Worm (Caenorhabditis elegans) whole organism, late embryonic: Measurements from ENCODE around the gene tsp-14.
A peak's percentile ranks its signal among the peaks of the same experiment; 100 is the strongest.

Source experiments
- K02D7.2 ChIP-seq: sonication (generic microtip); optimal IDR thresholded peaks from 2 replicates; lab custom pipeline; 2017; ENCODE audit warnings: mild to moderate bottlenecking, missing genetic modification characterization, missing compliant biosample characterization
- T23F11.4 ChIP-seq: fragments of 200-800 bp; sonication (Bioruptor generic); optimal IDR thresholded peaks from 2 replicates; lab custom pipeline; 2018; ENCODE audit warnings: mild to moderate bottlenecking, missing genetic modification characterization, missing compliant biosample characterization
- Y22D7AL.16 ChIP-seq: sonication (generic microtip); optimal IDR thresholded peaks from 2 replicates; lab custom pipeline; 2016; ENCODE audit warnings: missing genetic modification characterization, missing compliant biosample characterization
- ama-1 ChIP-seq: fragments of 150-350 bp; optimal IDR thresholded peaks from 2 replicates; lab custom pipeline; 2014
- ceh-14 ChIP-seq: sonication (generic microtip); optimal IDR thresholded peaks from 2 replicates; lab custom pipeline; 2016; ENCODE audit warnings: missing genotype, missing genetic modification characterization, missing compliant biosample characterization
- ceh-19 ChIP-seq: fragments of 200-800 bp; sonication (Bioruptor generic); optimal IDR thresholded peaks from 2 replicates; lab custom pipeline; 2018; ENCODE audit warnings: mild to moderate bottlenecking, missing genetic modification characterization, missing compliant biosample characterization
- ceh-30 ChIP-seq: fragments of 150-350 bp; optimal IDR thresholded peaks from 2 replicates; lab custom pipeline; 2014; ENCODE audit warnings: missing biosample characterization, missing genetic modification characterization
- ceh-31 ChIP-seq: sonication (generic microtip); optimal IDR thresholded peaks from 2 replicates; lab custom pipeline; 2016; ENCODE audit warnings: missing genetic modification characterization, missing compliant biosample characterization
- ceh-34 ChIP-seq: sonication (generic microtip); optimal IDR thresholded peaks from 2 replicates; lab custom pipeline; 2016; ENCODE audit warnings: mild to moderate bottlenecking, missing genetic modification characterization, missing compliant biosample characterization
- ceh-6 ChIP-seq: fragments of 200-800 bp; sonication (Bioruptor generic); optimal IDR thresholded peaks from 2 replicates; lab custom pipeline; 2018; ENCODE audit warnings: mild to moderate bottlenecking, missing genetic modification characterization, missing compliant biosample characterization
- dmd-4 ChIP-seq: sonication (generic microtip); optimal IDR thresholded peaks from 2 replicates; lab custom pipeline; 2016; ENCODE audit warnings: borderline replicate concordance, missing genetic modification characterization, missing compliant biosample characterization
- elt-2 ChIP-seq: sonication (generic microtip); optimal IDR thresholded peaks from 2 replicates; lab custom pipeline; 2016; ENCODE audit warnings: missing genetic modification reagents, missing genetic modification characterization, missing compliant biosample characterization
- elt-4 ChIP-seq: sonication (generic microtip); optimal IDR thresholded peaks from 2 replicates; lab custom pipeline; 2016; ENCODE audit warnings: missing genetic modification characterization, missing compliant biosample characterization
- hlh-15 ChIP-seq: sonication (generic microtip); optimal IDR thresholded peaks from 2 replicates; lab custom pipeline; 2016; ENCODE audit warnings: missing genetic modification characterization, missing compliant biosample characterization
- hlh-8 ChIP-seq: sonication (generic microtip); optimal IDR thresholded peaks from 2 replicates; lab custom pipeline; 2016; ENCODE audit warnings: missing genotype, missing genetic modification characterization, missing compliant biosample characterization
- lim-6 ChIP-seq: sonication (generic microtip); optimal IDR thresholded peaks from 2 replicates; lab custom pipeline; 2016; ENCODE audit warnings: missing genetic modification characterization, missing compliant biosample characterization
- lin-11 ChIP-seq: fragments of 200-800 bp; sonication (Bioruptor generic); optimal IDR thresholded peaks from 2 replicates; lab custom pipeline; 2018; ENCODE audit warnings: mild to moderate bottlenecking, missing genetic modification characterization, missing compliant biosample characterization
- mec-3 ChIP-seq: sonication (generic microtip); optimal IDR thresholded peaks from 2 replicates; lab custom pipeline; 2016; ENCODE audit warnings: borderline replicate concordance, missing genetic modification characterization, missing compliant biosample characterization
- nfya-1 ChIP-seq: sonication (generic microtip); optimal IDR thresholded peaks from 2 replicates; lab custom pipeline; 2017; ENCODE audit warnings: missing genetic modification characterization, mild to moderate bottlenecking, missing compliant biosample characterization, antibody characterized with exemption, moderate library complexity
- nhr-232 ChIP-seq: sonication (generic microtip); optimal IDR thresholded peaks from 2 replicates; lab custom pipeline; 2016; ENCODE audit warnings: missing genetic modification characterization, missing compliant biosample characterization
- pax-1 ChIP-seq: fragments of 150-350 bp; optimal IDR thresholded peaks from 2 replicates; lab custom pipeline; 2014; ENCODE audit warnings: missing biosample characterization, missing genetic modification characterization
- pha-2 ChIP-seq: sonication (generic microtip); optimal IDR thresholded peaks from 2 replicates; lab custom pipeline; 2017; ENCODE audit warnings: mild to moderate bottlenecking, missing genetic modification characterization, missing compliant biosample characterization
- pqm-1 ChIP-seq: sonication (generic microtip); optimal IDR thresholded peaks from 2 replicates; lab custom pipeline; 2016; ENCODE audit warnings: missing genetic modification characterization, missing compliant biosample characterization
- rnt-1 ChIP-seq: sonication (generic microtip); optimal IDR thresholded peaks from 2 replicates; lab custom pipeline; 2016; ENCODE audit warnings: missing genetic modification characterization, missing compliant biosample characterization
- sdc-2 ChIP-seq: sonication (generic microtip); optimal IDR thresholded peaks from 2 replicates; lab custom pipeline; 2016; ENCODE audit warnings: missing genotype, missing genetic modification characterization, missing compliant biosample characterization
- unc-42 ChIP-seq: sonication (generic microtip); optimal IDR thresholded peaks from 2 replicates; lab custom pipeline; 2016; ENCODE audit warnings: missing genotype, missing genetic modification characterization, missing compliant biosample characterization
- unc-55 ChIP-seq: sonication (generic microtip); optimal IDR thresholded peaks from 2 replicates; lab custom pipeline; 2017; ENCODE audit warnings: missing biosample characterization, missing genetic modification reagents, missing genetic modification characterization
- unc-86 ChIP-seq: sonication (generic microtip); optimal IDR thresholded peaks from 2 replicates; lab custom pipeline; 2016; ENCODE audit warnings: missing genetic modification characterization, missing compliant biosample characterization
- zip-5 ChIP-seq: sonication (generic microtip); optimal IDR thresholded peaks from 2 replicates; lab custom pipeline; 2016; ENCODE audit warnings: missing genetic modification characterization, missing compliant biosample characterization

Gene tsp-14

ce11 chrX:4876904-4877303, at the start of gene tsp-14:
tsp-14 (minus strand) TSS chrX:4876965.
- TF ChIP-seq zip-5 (tag; lab: Kevin White, UChicago) (no peak), mec-3 (tag; lab: Kevin White, UChicago) (no peak), lim-6 (no peak), ama-1 (lab: Kevin White, UChicago) (no peak), hlh-15 (no peak), pax-1 (tag; lab: Kevin White, UChicago) (no peak), sdc-2 (tag; lab: Kevin White, UChicago) (no peak), unc-86 (tag; lab: Kevin White, UChicago) (no peak), K02D7.2 (tag; lab: Kevin White, UChicago) (no peak), ceh-31 (tag; lab: Kevin White, UChicago) (no peak), dmd-4 (tag; lab: Kevin White, UChicago) (no peak)

ce11 chrX:4920942-4921540, 44.3 kb upstream of the tsp-14 start, which contains the start of gene K05B2.4:
K05B2.4 (minus strand) TSS chrX:4920992.
- TF ChIP-seq T23F11.4, result no peak
- peak; percentile 24 for TF ChIP-seq elt-2

- no peak for TF ChIP-seq lim-6
- TF ChIP-seq pha-2 (tag; lab: Kevin White, UChicago), result no peak
- TF ChIP-seq ceh-30 (tag; lab: Kevin White, UChicago), result no peak
- no peak for TF ChIP-seq ceh-19
- TF ChIP-seq nhr-232 (tag; lab: Kevin White, UChicago), result no peak
- TF ChIP-seq nfya-1, result no peak
Observed at ce11 chrX:4915879-4916278, 39.1 kb upstream of the tsp-14 start, which contains the start of gene ifa-4. ifa-4 (minus strand) TSS chrX:4915979.

ce11 chrX:4914464-4914863, 37.7 kb upstream of the tsp-14 start:
- no peak for TF ChIP-seq ceh-34 (tag; lab: Kevin White, UChicago)
- TF ChIP-seq unc-42 (tag; lab: Kevin White, UChicago), result no peak
- no peak for TF ChIP-seq pqm-1 (tag; lab: Kevin White, UChicago)
- TF ChIP-seq ceh-14, result no peak
- TF ChIP-seq ceh-6, result no peak
- no peak for TF ChIP-seq lin-11
- TF ChIP-seq ceh-31 (tag; lab: Kevin White, UChicago), result no peak
- TF ChIP-seq, all 69 proteins: peak for 0

- TF ChIP-seq elt-4 (tag; lab: Kevin White, UChicago) (no peak), elt-2 (peak; percentile 68), Y22D7AL.16 (tag; lab: Kevin White, UChicago) (no peak), nfya-1 (no peak), unc-86 (tag; lab: Kevin White, UChicago) (no peak)
Observed at ce11 chrX:4911287-4911876, 34.6 kb upstream of the tsp-14 start.

ce11 chrX:4905804-4906203, 29.0 kb upstream of the tsp-14 start, which contains the start of gene K05B2.2:
K05B2.2 (plus strand) TSS chrX:4906081.
- TF ChIP-seq sdc-2 (tag; lab: Kevin White, UChicago) (no peak), unc-55 (GFP tag; lab: Kevin White, UChicago) (no peak)

ce11 chrX:4902376-4902775, 25.6 kb upstream of the tsp-14 start:
- TF ChIP-seq rnt-1, result no peak
- TF ChIP-seq unc-42 (tag; lab: Kevin White, UChicago), result peak; percentile 34
- TF ChIP-seq hlh-8 (tag; lab: Kevin White, UChicago), result no peak
